Fruit fly (Drosophila melanogaster) whole organism, embryonic: ENCODE measurements around the gene CG33927.
A peak's percentile ranks its signal among the peaks of the same experiment; 100 is the strongest.

Experiments used
- Atf-2 ChIP-seq: fragments of 200-800 bp; sonication (Bioruptor generic); optimal IDR thresholded peaks from 2 replicates; lab custom pipeline; 2016; ENCODE audit warnings: missing biosample characterization, missing genetic modification characterization
- Atf3 ChIP-seq: fragments of 200-800 bp; sonication (Bioruptor generic); optimal IDR thresholded peaks from 3 replicates; lab custom pipeline; 2016; ENCODE audit warnings: missing biosample characterization, missing genetic modification characterization
- BEAF-32 ChIP-seq: fragments of 200-800 bp; sonication (Bioruptor generic); optimal IDR thresholded peaks from 3 replicates; lab custom pipeline; 2017; ENCODE audit warnings: missing biosample characterization, missing genetic modification characterization, mild to moderate bottlenecking, moderate library complexity, missing genetic modification reagents
- CG10543 ChIP-seq: fragments of 200-800 bp; sonication (Bioruptor generic); optimal IDR thresholded peaks from 3 replicates; lab custom pipeline; 2017; ENCODE audit warnings: missing biosample characterization, mild to moderate bottlenecking, missing genetic modification characterization, moderate library complexity
- CG10959 ChIP-seq: fragments of 200-800 bp; sonication (Bioruptor generic); IDR thresholded peaks from 2 replicates; pipeline ENCODE4 v1.3.6; 2022; ENCODE audit warnings: missing biosample characterization, missing genetic modification characterization
- CG11093 ChIP-seq: fragments of 200-800 bp; sonication (Bioruptor generic); IDR thresholded peaks from 3 replicates; pipeline ENCODE4 v1.3.6; 2022; ENCODE audit warnings: missing biosample characterization, missing genetic modification characterization
- CG11398 ChIP-seq: fragments of 200-800 bp; sonication (Bioruptor generic); optimal IDR thresholded peaks from 2 replicates; lab custom pipeline; 2016; ENCODE audit warnings: missing biosample characterization, missing genetic modification characterization
- CG11504 ChIP-seq: fragments of 200-800 bp; sonication (Bioruptor generic); optimal IDR thresholded peaks from 3 replicates; lab custom pipeline; 2019; ENCODE audit warnings: missing biosample characterization, mild to moderate bottlenecking, missing genetic modification characterization, moderate library complexity
- CG15073 ChIP-seq: fragments of 200-800 bp; sonication (Bioruptor generic); optimal IDR thresholded peaks from 2 replicates; lab custom pipeline; 2016; ENCODE audit warnings: missing biosample characterization, missing genetic modification characterization
- CG1602 ChIP-seq: fragments of 200-800 bp; sonication (Bioruptor generic); optimal IDR thresholded peaks from 3 replicates; lab custom pipeline; 2016; ENCODE audit warnings: missing biosample characterization, missing genetic modification characterization
- CG17912 ChIP-seq: fragments of 200-800 bp; sonication (Bioruptor generic); optimal IDR thresholded peaks from 2 replicates; lab custom pipeline; 2018; ENCODE audit warnings: missing biosample characterization, mild to moderate bottlenecking, missing genetic modification characterization
- CG31365 ChIP-seq: fragments of 200-800 bp; sonication (Bioruptor generic); optimal IDR thresholded peaks from 2 replicates; lab custom pipeline; 2018; ENCODE audit warnings: missing biosample characterization, mild to moderate bottlenecking, missing genetic modification characterization
- CG4282 ChIP-seq: fragments of 200-800 bp; sonication (Bioruptor generic); optimal IDR thresholded peaks from 2 replicates; lab custom pipeline; 2016; ENCODE audit warnings: missing biosample characterization, missing genetic modification characterization
- CG6791 ChIP-seq: fragments of 200-800 bp; sonication (Bioruptor generic); IDR thresholded peaks from 3 replicates; pipeline ENCODE4 v1.3.6; 2022; ENCODE audit warnings: missing biosample characterization, missing genetic modification characterization; ENCODE audit not compliant: partially characterized antibody
- CG7357 ChIP-seq: fragments of 200-800 bp; sonication (Bioruptor generic); IDR thresholded peaks from 3 replicates; pipeline ENCODE4 v1.3.6; 2022; ENCODE audit warnings: missing biosample characterization, missing genetic modification characterization
- CG7928 ChIP-seq: fragments of 200-800 bp; sonication (Bioruptor generic); optimal IDR thresholded peaks from 2 replicates; lab custom pipeline; 2017; ENCODE audit warnings: missing biosample characterization, mild to moderate bottlenecking, missing genetic modification characterization
- CG7987 ChIP-seq: fragments of 200-800 bp; sonication (Bioruptor generic); optimal IDR thresholded peaks from 2 replicates; lab custom pipeline; 2018; ENCODE audit warnings: missing biosample characterization, mild to moderate bottlenecking, missing genetic modification characterization, moderate library complexity
- CG9727 ChIP-seq: fragments of 200-800 bp; sonication (Bioruptor generic); optimal IDR thresholded peaks from 3 replicates; lab custom pipeline; 2017; ENCODE audit warnings: missing biosample characterization, mild to moderate bottlenecking, missing genetic modification characterization
- CG9932 ChIP-seq: fragments of 200-800 bp; sonication (Bioruptor generic); IDR thresholded peaks from 2 replicates; pipeline ENCODE4 v1.3.6; 2022; ENCODE audit warnings: missing biosample characterization, missing genetic modification characterization
- Chrac-16 ChIP-seq: fragments of 200-800 bp; sonication (Bioruptor generic); optimal IDR thresholded peaks from 3 replicates; lab custom pipeline; 2016; ENCODE audit warnings: missing biosample characterization, missing genetic modification characterization
- CoRest ChIP-seq: fragments of 200-800 bp; sonication (Bioruptor generic); optimal IDR thresholded peaks from 3 replicates; lab custom pipeline; 2018; ENCODE audit warnings: missing biosample characterization, mild to moderate bottlenecking, missing genetic modification characterization, moderate library complexity
- D19B ChIP-seq: fragments of 200-800 bp; sonication (Bioruptor generic); optimal IDR thresholded peaks from 2 replicates; lab custom pipeline; 2017; ENCODE audit warnings: missing biosample characterization, mild to moderate bottlenecking, missing genetic modification characterization
- Dek ChIP-seq: fragments of 200-800 bp; sonication (Bioruptor generic); optimal IDR thresholded peaks from 3 replicates; lab custom pipeline; 2019; ENCODE audit warnings: missing biosample characterization, mild to moderate bottlenecking, missing genetic modification characterization, moderate library complexity
- Elba2 ChIP-seq: fragments of 200-800 bp; sonication (Bioruptor generic); optimal IDR thresholded peaks from 3 replicates; lab custom pipeline; 2016; ENCODE audit warnings: missing biosample characterization, missing genetic modification characterization
- HLH54F ChIP-seq: fragments of 200-800 bp; sonication (Bioruptor generic); optimal IDR thresholded peaks from 3 replicates; lab custom pipeline; 2016; ENCODE audit warnings: missing biosample characterization, missing genetic modification characterization
- Lpt ChIP-seq: fragments of >200 bp; optimal IDR thresholded peaks from 2 replicates; lab custom pipeline; 2018; ENCODE audit warnings: missing biosample characterization, missing genetic modification characterization
- MBD-R2 ChIP-seq: fragments of 200-800 bp; sonication (Bioruptor generic); IDR thresholded peaks from 2 replicates; pipeline ENCODE4 v1.3.6; 2022; ENCODE audit warnings: missing biosample characterization, missing genetic modification characterization
- Meics ChIP-seq: fragments of 200-800 bp; sonication (Bioruptor generic); optimal IDR thresholded peaks from 2 replicates; lab custom pipeline; 2017; ENCODE audit warnings: missing biosample characterization, mild to moderate bottlenecking, missing genetic modification characterization
- Nf-YC ChIP-seq: fragments of 200-800 bp; optimal IDR thresholded peaks from 3 replicates; lab custom pipeline; 2019; ENCODE audit warnings: missing biosample characterization, mild to moderate bottlenecking, missing genetic modification characterization, moderate library complexity
- Sox100B ChIP-seq: fragments of 200-800 bp; sonication (Bioruptor generic); optimal IDR thresholded peaks from 3 replicates; lab custom pipeline; 2018; ENCODE audit warnings: missing biosample characterization, mild to moderate bottlenecking, missing genetic modification characterization
- Spps ChIP-seq: fragments of 200-800 bp; sonication (Bioruptor generic); optimal IDR thresholded peaks from 2 replicates; lab custom pipeline; 2018; ENCODE audit warnings: missing biosample characterization, mild to moderate bottlenecking, missing genetic modification characterization
- Usf ChIP-seq: fragments of 200-800 bp; sonication (Bioruptor generic); optimal IDR thresholded peaks from 2 replicates; lab custom pipeline; 2017; ENCODE audit warnings: missing genotype, missing biosample characterization, missing genetic modification characterization
- abd-A ChIP-seq: fragments of 200-800 bp; sonication (Bioruptor generic); optimal IDR thresholded peaks from 3 replicates; lab custom pipeline; 2019; ENCODE audit warnings: missing biosample characterization, mild to moderate bottlenecking, missing genetic modification characterization, moderate library complexity
- bcd ChIP-seq: fragments of 200-800 bp; sonication (Bioruptor generic); optimal IDR thresholded peaks from 2 replicates; lab custom pipeline; 2017; ENCODE audit warnings: missing biosample characterization, mild to moderate bottlenecking, missing genetic modification characterization
- ci ChIP-seq: fragments of 200-800 bp; sonication (Bioruptor generic); IDR thresholded peaks from 3 replicates; pipeline ENCODE4 v1.3.6; 2022; ENCODE audit warnings: missing biosample characterization, missing genetic modification characterization
- corto ChIP-seq: fragments of 200-800 bp; sonication (Bioruptor generic); optimal IDR thresholded peaks from 2 replicates; lab custom pipeline; 2016; ENCODE audit warnings: missing biosample characterization, mild to moderate bottlenecking, missing genetic modification characterization, moderate library complexity
- dysf ChIP-seq: fragments of 200-800 bp; sonication (Bioruptor generic); IDR thresholded peaks from 3 replicates; pipeline ENCODE4 v1.3.6; 2022; ENCODE audit warnings: missing biosample characterization, missing genetic modification characterization
- en ChIP-seq: fragments of 200-800 bp; sonication (Bioruptor generic); optimal IDR thresholded peaks from 2 replicates; lab custom pipeline; 2016; ENCODE audit warnings: missing biosample characterization, missing genetic modification characterization
- fd96Cb ChIP-seq: fragments of 200-800 bp; sonication (Bioruptor generic); optimal IDR thresholded peaks from 2 replicates; lab custom pipeline; 2018; ENCODE audit warnings: missing biosample characterization, mild to moderate bottlenecking, missing genetic modification characterization, moderate library complexity
- gro ChIP-seq: fragments of 200-800 bp; sonication (Bioruptor generic); optimal IDR thresholded peaks from 2 replicates; lab custom pipeline; 2016; ENCODE audit warnings: missing biosample characterization, missing genetic modification characterization
- hb ChIP-seq: fragments of 200-800 bp; sonication (Bioruptor generic); IDR thresholded peaks from 3 replicates; pipeline ENCODE4 v1.3.6; 2022; ENCODE audit warnings: missing biosample characterization, missing genetic modification characterization; ENCODE audit not compliant: partially characterized antibody
- her ChIP-seq: fragments of 200-800 bp; sonication (Bioruptor generic); optimal IDR thresholded peaks from 2 replicates; lab custom pipeline; 2016; ENCODE audit warnings: missing biosample characterization, missing genetic modification characterization
- lola ChIP-seq, 3 experiments: fragments of >200 bp in 2 of 3; fragments of 200-800 bp in 1 of 3; sonication (Bioruptor generic) in 1 of 3; optimal IDR thresholded peaks; 2 replicates each; lab custom pipeline; 2017 to 2019; ENCODE audit warnings: missing biosample characterization in 3 of 3, missing genetic modification characterization in 3 of 3, mild to moderate bottlenecking in 1 of 3, moderate library complexity in 1 of 3
- nom ChIP-seq: fragments of 200-800 bp; sonication (Bioruptor generic); optimal IDR thresholded peaks from 2 replicates; lab custom pipeline; 2017; ENCODE audit warnings: missing biosample characterization, missing genetic modification characterization, mild to moderate bottlenecking, moderate library complexity, missing genetic modification reagents
- pzg ChIP-seq: fragments of 200-800 bp; sonication (Bioruptor generic); optimal IDR thresholded peaks from 3 replicates; lab custom pipeline; 2018; ENCODE audit warnings: missing biosample characterization, mild to moderate bottlenecking, missing genetic modification characterization, moderate library complexity
- repo ChIP-seq: fragments of 200-800 bp; sonication (Bioruptor generic); optimal IDR thresholded peaks from 2 replicates; lab custom pipeline; 2016; ENCODE audit warnings: missing biosample characterization, missing genetic modification characterization
- schlank ChIP-seq: fragments of 200-800 bp; sonication (Bioruptor generic); optimal IDR thresholded peaks from 2 replicates; lab custom pipeline; 2018; ENCODE audit warnings: missing biosample characterization, mild to moderate bottlenecking, missing genetic modification characterization
- sens-2 ChIP-seq: fragments of 200-800 bp; sonication (Bioruptor generic); IDR thresholded peaks from 2 replicates; pipeline ENCODE4 v1.3.6; 2022; ENCODE audit warnings: missing biosample characterization, missing genetic modification characterization
- slou ChIP-seq: fragments of 200-800 bp; sonication (Bioruptor generic); optimal IDR thresholded peaks from 3 replicates; lab custom pipeline; 2016; ENCODE audit warnings: missing biosample characterization, missing genetic modification characterization
- tgo ChIP-seq: fragments of 200-800 bp; sonication (Bioruptor generic); IDR thresholded peaks from 3 replicates; pipeline ENCODE4 v1.3.6; 2022; ENCODE audit warnings: missing biosample characterization, missing genetic modification characterization
- tx ChIP-seq: fragments of 200-800 bp; sonication (Bioruptor generic); optimal IDR thresholded peaks from 2 replicates; lab custom pipeline; 2016; ENCODE audit warnings: missing biosample characterization, missing genetic modification characterization

The CG33927 gene

dm6 chr3R:4664947-4665346 lies 25.5 kb downstream of the CG33927 start (continued):
- no peak for TF ChIP-seq Atf3
- no peak for TF ChIP-seq CoRest (tag; lab: Kevin White, UChicago)
- no peak for TF ChIP-seq hb (GFP tag; lab: Robert Waterston, UW)
- TF ChIP-seq ci (GFP tag; lab: Robert Waterston, UW), result peak; percentile 69; the same call in 1 of the 3 replicates
- TF ChIP-seq CG10959 (GFP tag; lab: Robert Waterston, UW), result peak; percentile 74
- TF ChIP-seq BEAF-32 (GFP tag; lab: Kevin White, UChicago), result no peak
- TF ChIP-seq lola (GFP tag; optimal IDR thresholded peaks at IDR 0.05; lab: Kevin White, UChicago), result peak in 1 of 3 experiments; percentile 35
- TF ChIP-seq CG31365 (tag; lab: Kevin White, UChicago), result peak; percentile 74
- no peak for TF ChIP-seq D19B (GFP tag; lab: Kevin White, UChicago)
- no peak for TF ChIP-seq CG6791 (GFP tag; lab: Robert Waterston, UW)
- no peak for TF ChIP-seq sens-2 (GFP tag; lab: Robert Waterston, UW)
- TF ChIP-seq CG11504, result peak; percentile 81
- TF ChIP-seq corto (GFP tag; lab: Kevin White, UChicago), result peak; percentile 72
- no peak for TF ChIP-seq en (GFP tag; lab: Kevin White, UChicago)
- TF ChIP-seq CG11093 (GFP tag; lab: Robert Waterston, UW), result peak; percentile 71; the same call in 1 of the 3 replicates
- TF ChIP-seq CG11398 (GFP tag; lab: Kevin White, UChicago), result peak; percentile 35
- TF ChIP-seq gro (GFP tag; lab: Kevin White, UChicago), result peak; percentile 66
- TF ChIP-seq Chrac-16, result no peak
- TF ChIP-seq her (GFP tag; lab: Kevin White, UChicago), result peak; percentile 68
- TF ChIP-seq abd-A (tag; lab: Kevin White, UChicago), result no peak
- TF ChIP-seq Atf-2, result no peak
- TF ChIP-seq Lpt (GFP tag; lab: Kevin White, UChicago), result no peak
- TF ChIP-seq CG15073 (GFP tag; lab: Kevin White, UChicago), result no peak
- no peak for TF ChIP-seq pzg (GFP tag; lab: Kevin White, UChicago)
- peak; percentile 6 for TF ChIP-seq CG1602 (GFP tag; lab: Kevin White, UChicago)
- no peak for TF ChIP-seq HLH54F (GFP tag; lab: Kevin White, UChicago)
- no peak for TF ChIP-seq Elba2 (GFP tag; lab: Kevin White, UChicago)
- TF ChIP-seq tx (GFP tag; lab: Kevin White, UChicago), result no peak
- TF ChIP-seq nom, result peak; percentile 92
- TF ChIP-seq Meics, result peak; percentile 78
- TF ChIP-seq CG7987, result peak; percentile 94
- TF ChIP-seq CG4282 (GFP tag; lab: Kevin White, UChicago), result no peak
- TF ChIP-seq schlank (tag; lab: Kevin White, UChicago), result peak; percentile 75
- TF ChIP-seq CG9932 (GFP tag; lab: Robert Waterston, UW), result no peak
- TF ChIP-seq CG10543, result peak; percentile 71
- TF ChIP-seq CG7357, result no peak
- peak; percentile 81 for TF ChIP-seq slou (GFP tag; lab: Kevin White, UChicago)
- peak; percentile 92 for TF ChIP-seq Sox100B (GFP tag; lab: Kevin White, UChicago)
- TF ChIP-seq fd96Cb (tag; lab: Kevin White, UChicago), result peak; percentile 83
- peak; percentile 55 for TF ChIP-seq Nf-YC (tag; lab: Kevin White, UChicago)
- peak; percentile 90 for TF ChIP-seq bcd (GFP tag; lab: Kevin White, UChicago)
- TF ChIP-seq CG9727 (GFP tag; lab: Kevin White, UChicago), result peak; percentile 79
- TF ChIP-seq Usf (GFP tag; lab: Kevin White, UChicago), result no peak
- TF ChIP-seq dysf (GFP tag; lab: Robert Waterston, UW), result peak; percentile 60; the same call in 2 of the 3 replicates
- peak; percentile 69 for TF ChIP-seq repo (GFP tag; lab: Kevin White, UChicago)
- TF ChIP-seq MBD-R2 (GFP tag; lab: Robert Waterston, UW), result no peak
- peak; percentile 50 for TF ChIP-seq CG7928 (GFP tag; lab: Kevin White, UChicago)
- TF ChIP-seq Spps (tag; lab: Kevin White, UChicago), result peak; percentile 79
- TF ChIP-seq Dek (tag; lab: Kevin White, UChicago), result no peak
- TF ChIP-seq tgo (GFP tag; lab: Robert Waterston, UW), result peak; percentile 47; the same call in 2 of the 3 replicates
- TF ChIP-seq CG17912 (GFP tag; lab: Kevin White, UChicago), result no peak
